Worm (Caenorhabditis elegans) whole organism, L4 larva: ENCODE data around the gene ZC317.6.
A peak's percentile ranks its signal among the peaks of the same experiment; 100 is the strongest.

ENCODE experiments used
- D1046.2 ChIP-seq: fragments of 200-800 bp; sonication (Bioruptor generic); IDR thresholded peaks from 2 replicates; pipeline ENCODE4 v1.3.6; 2022; ENCODE audit warnings: missing genetic modification characterization, missing compliant biosample characterization
- F26F4.8 ChIP-seq: fragments of 200-800 bp; sonication (Bioruptor generic); conservative IDR thresholded peaks from 2 replicates; pipeline ENCODE4 v1.3.6; 2022; ENCODE audit warnings: missing genetic modification characterization, missing compliant biosample characterization
- F44E2.7 ChIP-seq: fragments of 200-800 bp; sonication (Bioruptor generic); IDR thresholded peaks from 2 replicates; pipeline ENCODE4 v2.1.2; 2022; ENCODE audit warnings: missing genetic modification characterization, missing compliant biosample characterization
- F49E8.2 ChIP-seq: sonication (generic microtip); optimal IDR thresholded peaks from 2 replicates; lab custom pipeline; 2016; ENCODE audit warnings: missing compliant biosample characterization, mild to moderate bottlenecking, missing genetic modification characterization, borderline replicate concordance
- R02D3.7 ChIP-seq: fragments of 150-350 bp; sonication (generic microtip); optimal IDR thresholded peaks from 3 replicates; lab custom pipeline; 2014; ENCODE audit warnings: missing biosample characterization, missing genetic modification characterization
- T20F7.1 ChIP-seq: fragments of 200-800 bp; sonication (Bioruptor generic); optimal IDR thresholded peaks from 2 replicates; lab custom pipeline; 2018; ENCODE audit warnings: mild to moderate bottlenecking, missing genetic modification characterization, missing compliant biosample characterization
- Y105C5A.15 ChIP-seq: fragments of 200-800 bp; sonication (Bioruptor generic); IDR thresholded peaks from 2 replicates; pipeline ENCODE4 v1.3.6; 2022; ENCODE audit warnings: missing genetic modification characterization, missing compliant biosample characterization
- Y75B8A.6 ChIP-seq: fragments of 200-800 bp; sonication (Bioruptor generic); IDR thresholded peaks from 2 replicates; pipeline ENCODE4 v1.3.6; 2022; ENCODE audit warnings: missing genetic modification reagents, missing genetic modification characterization, missing compliant biosample characterization
- ZK546.5 ChIP-seq, 2 experiments: sonication (generic microtip); optimal IDR thresholded peaks; 2 replicates each; lab custom pipeline; 2017; ENCODE audit warnings: missing biosample characterization in 2 of 2, missing genetic modification characterization in 2 of 2
- ama-1 ChIP-seq: fragments of 150-350 bp; optimal IDR thresholded peaks from 2 replicates; lab custom pipeline; 2014; ENCODE audit warnings: inconsistent platforms, mixed read lengths
- arid-1 ChIP-seq: fragments of 200-800 bp; sonication (Bioruptor generic); conservative IDR thresholded peaks from 2 replicates; pipeline ENCODE4 v1.3.6; 2022; ENCODE audit warnings: missing genetic modification reagents, missing genetic modification characterization, missing compliant biosample characterization
- attf-4 ChIP-seq: sonication (generic microtip); optimal IDR thresholded peaks from 3 replicates; lab custom pipeline; 2017; ENCODE audit warnings: missing biosample characterization, missing genetic modification characterization
- ceh-20 ChIP-seq: fragments of 200-800 bp; sonication (Bioruptor generic); IDR thresholded peaks from 2 replicates; pipeline ENCODE4 v1.3.6; 2022; ENCODE audit warnings: missing genetic modification reagents, missing genetic modification characterization, missing compliant biosample characterization
- ceh-28 ChIP-seq: fragments of 150-350 bp; optimal IDR thresholded peaks from 2 replicates; lab custom pipeline; 2014; ENCODE audit warnings: missing biosample characterization, missing genetic modification reagents, missing genetic modification characterization
- ceh-32 ChIP-seq: sonication (generic microtip); optimal IDR thresholded peaks from 2 replicates; lab custom pipeline; 2016; ENCODE audit warnings: mild to moderate bottlenecking, missing genetic modification characterization, missing compliant biosample characterization; ENCODE audit not compliant: poor library complexity
- ceh-44 ChIP-seq: fragments of 200-800 bp; sonication (Bioruptor generic); IDR thresholded peaks from 2 replicates; pipeline ENCODE4 v1.3.6; 2022; ENCODE audit warnings: missing genetic modification reagents, missing genetic modification characterization, missing compliant biosample characterization
- ceh-82 ChIP-seq: sonication (generic microtip); optimal IDR thresholded peaks from 2 replicates; lab custom pipeline; 2017; ENCODE audit warnings: missing biosample characterization, missing genetic modification characterization
- ces-1 ChIP-seq: fragments of 150-350 bp; sonication (generic microtip); optimal IDR thresholded peaks from 4 replicates; lab custom pipeline; 2014; ENCODE audit warnings: missing biosample characterization, missing genetic modification reagents, missing genetic modification characterization
- daf-19 ChIP-seq: fragments of 200-800 bp; sonication (Bioruptor generic); conservative IDR thresholded peaks from 2 replicates; pipeline ENCODE4 v1.3.6; 2022; ENCODE audit warnings: missing genetic modification characterization, missing compliant biosample characterization
- dmd-6 ChIP-seq: fragments of 200-800 bp; sonication (Bioruptor generic); IDR thresholded peaks from 2 replicates; pipeline ENCODE4 v1.3.6; 2022; ENCODE audit warnings: missing genetic modification reagents, missing genetic modification characterization, missing compliant biosample characterization
- dmd-9 ChIP-seq: fragments of 200-800 bp; sonication (Bioruptor generic); IDR thresholded peaks from 2 replicates; pipeline ENCODE4 v1.3.6; 2022; ENCODE audit warnings: missing genetic modification reagents, missing genetic modification characterization, missing compliant biosample characterization
- dpl-1 ChIP-seq: fragments of 150-350 bp; optimal IDR thresholded peaks from 2 replicates; lab custom pipeline; 2014; ENCODE audit warnings: missing biosample characterization, missing genetic modification reagents, missing genetic modification characterization
- egl-27 ChIP-seq: sonication (generic microtip); optimal IDR thresholded peaks from 3 replicates; lab custom pipeline; 2017; ENCODE audit warnings: missing biosample characterization, missing genetic modification reagents, missing genetic modification characterization
- egl-43 ChIP-seq: fragments of 200-800 bp; sonication (Bioruptor generic); IDR thresholded peaks from 2 replicates; pipeline ENCODE4 v1.3.6; 2022; ENCODE audit warnings: missing genetic modification reagents, missing genetic modification characterization, missing compliant biosample characterization
- hif-1 ChIP-seq, 2 experiments: sonication (generic microtip); optimal IDR thresholded peaks; 2 replicates each; lab custom pipeline; 2016 to 2017; ENCODE audit warnings: missing compliant biosample characterization in 2 of 2, missing genetic modification characterization in 2 of 2, missing genetic modification reagents in 2 of 2, missing genotype in 2 of 2, mild to moderate bottlenecking in 1 of 2
- jun-1 ChIP-seq: fragments of 150-350 bp; optimal IDR thresholded peaks from 2 replicates; lab custom pipeline; 2014; ENCODE audit warnings: missing biosample characterization, missing genetic modification reagents, missing genetic modification characterization
- lim-7 ChIP-seq: fragments of 200-800 bp; sonication (Bioruptor generic); IDR thresholded peaks from 2 replicates; pipeline ENCODE4 v1.3.6; 2022; ENCODE audit warnings: missing genetic modification characterization, missing compliant biosample characterization
- lin-1 ChIP-seq: fragments of 200-800 bp; sonication (Bioruptor generic); IDR thresholded peaks from 2 replicates; pipeline ENCODE4 v1.3.6; 2022; ENCODE audit warnings: missing genetic modification reagents, missing genetic modification characterization, missing compliant biosample characterization
- lin-15B ChIP-seq: fragments of 150-350 bp; sonication (generic microtip); optimal IDR thresholded peaks from 3 replicates; lab custom pipeline; 2014; ENCODE audit warnings: missing biosample characterization, missing genetic modification characterization
- lin-38 ChIP-seq: fragments of 200-800 bp; sonication (Bioruptor generic); IDR thresholded peaks from 2 replicates; pipeline ENCODE4 v1.3.6; 2022; ENCODE audit warnings: missing genetic modification reagents, missing genetic modification characterization, missing compliant biosample characterization
- mes-2 ChIP-seq: sonication (generic microtip); optimal IDR thresholded peaks from 2 replicates; lab custom pipeline; 2016; ENCODE audit warnings: missing genotype, mild to moderate bottlenecking, missing genetic modification characterization, missing compliant biosample characterization; ENCODE audit not compliant: poor library complexity, severe bottlenecking
- mxl-2 ChIP-seq: fragments of 200-800 bp; sonication (Bioruptor generic); conservative IDR thresholded peaks from 2 replicates; pipeline ENCODE4 v1.3.6; 2022; ENCODE audit warnings: missing genetic modification reagents, missing genetic modification characterization, missing compliant biosample characterization
- mxl-3 ChIP-seq: fragments of 200-800 bp; sonication (Bioruptor generic); optimal IDR thresholded peaks from 2 replicates; lab custom pipeline; 2018; ENCODE audit warnings: mild to moderate bottlenecking, missing genetic modification characterization, missing compliant biosample characterization
- nhr-10 ChIP-seq: fragments of 150-350 bp; optimal IDR thresholded peaks from 2 replicates; lab custom pipeline; 2014; ENCODE audit warnings: missing biosample characterization, missing genetic modification characterization
- nhr-25 ChIP-seq: sonication (generic microtip); optimal IDR thresholded peaks from 2 replicates; lab custom pipeline; 2017; ENCODE audit warnings: missing genetic modification characterization, mild to moderate bottlenecking, missing compliant biosample characterization, antibody characterized with exemption, moderate library complexity, borderline replicate concordance; ENCODE audit not compliant: insufficient read depth
- nhr-77 ChIP-seq: fragments of 150-350 bp; optimal IDR thresholded peaks from 2 replicates; lab custom pipeline; 2014; ENCODE audit warnings: missing biosample characterization, missing genetic modification characterization
- pha-4 ChIP-seq, 2 experiments: fragments of 150-350 bp in 1 of 2; fragments of 200-800 bp in 1 of 2; sonication (Bioruptor generic) in 1 of 2; IDR thresholded peaks in 1 of 2; optimal IDR thresholded peaks in 1 of 2; 2 replicates each; pipeline versions ENCODE4 v1.3.6 to Lab custom; 2014 to 2022; ENCODE audit warnings: missing genetic modification characterization in 2 of 2, missing genetic modification reagents in 2 of 2, missing biosample characterization in 1 of 2, missing compliant biosample characterization in 1 of 2
- pqm-1 ChIP-seq: sonication (generic microtip); optimal IDR thresholded peaks from 2 replicates; lab custom pipeline; 2017; ENCODE audit warnings: missing biosample characterization, missing genetic modification characterization
- saeg-2 ChIP-seq: fragments of 200-800 bp; sonication (Bioruptor generic); IDR thresholded peaks from 2 replicates; pipeline ENCODE4 v1.3.6; 2022; ENCODE audit warnings: missing genetic modification reagents, missing genetic modification characterization, missing compliant biosample characterization
- sdz-12 ChIP-seq: fragments of 200-800 bp; sonication (Bioruptor generic); optimal IDR thresholded peaks from 2 replicates; lab custom pipeline; 2018; ENCODE audit warnings: mild to moderate bottlenecking, missing genetic modification characterization, missing compliant biosample characterization
- set-16 ChIP-seq: fragments of 200-800 bp; sonication (Bioruptor generic); IDR thresholded peaks from 2 replicates; pipeline ENCODE4 v1.3.6; 2022; ENCODE audit warnings: missing genetic modification reagents, missing genetic modification characterization, missing compliant biosample characterization
- skn-1 ChIP-seq: fragments of 150-350 bp; optimal IDR thresholded peaks from 2 replicates; lab custom pipeline; 2014; ENCODE audit warnings: missing biosample characterization, missing genetic modification characterization
- snpc-4 ChIP-seq: fragments of 150-350 bp; optimal IDR thresholded peaks from 2 replicates; lab custom pipeline; 2014; ENCODE audit warnings: missing biosample characterization, missing genetic modification characterization
- spr-1 ChIP-seq: sonication (generic microtip); optimal IDR thresholded peaks from 2 replicates; lab custom pipeline; 2016; ENCODE audit warnings: mild to moderate bottlenecking, missing genetic modification characterization, missing compliant biosample characterization
- unc-130 ChIP-seq: sonication (generic microtip); optimal IDR thresholded peaks from 2 replicates; lab custom pipeline; 2016; ENCODE audit warnings: missing genetic modification reagents, missing genetic modification characterization, missing compliant biosample characterization
- unc-39 ChIP-seq: sonication (generic microtip); optimal IDR thresholded peaks from 2 replicates; lab custom pipeline; 2017; ENCODE audit warnings: missing biosample characterization, missing genetic modification characterization
- vab-7 ChIP-seq: fragments of 200-800 bp; sonication (Bioruptor generic); IDR thresholded peaks from 2 replicates; pipeline ENCODE4 v1.3.6; 2022; ENCODE audit warnings: missing genetic modification reagents, missing genetic modification characterization, missing compliant biosample characterization
- zfp-2 ChIP-seq: sonication (generic microtip); optimal IDR thresholded peaks from 2 replicates; lab custom pipeline; 2016; ENCODE audit warnings: mild to moderate bottlenecking, missing genetic modification characterization, missing compliant biosample characterization
- zfp-3 ChIP-seq: fragments of 200-800 bp; sonication (Bioruptor generic); conservative IDR thresholded peaks from 2 replicates; pipeline ENCODE4 v1.3.6; 2022; ENCODE audit warnings: missing genetic modification reagents, missing genetic modification characterization, missing compliant biosample characterization
- zip-11 ChIP-seq: fragments of 200-800 bp; sonication (Bioruptor generic); IDR thresholded peaks from 2 replicates; pipeline ENCODE4 v1.3.6; 2022; ENCODE audit warnings: missing genetic modification characterization, missing compliant biosample characterization
- ztf-11 ChIP-seq: fragments of 150-350 bp; optimal IDR thresholded peaks from 2 replicates; lab custom pipeline; 2014; ENCODE audit warnings: missing biosample characterization, missing genetic modification characterization

The ZC317.6 gene

DNA sequence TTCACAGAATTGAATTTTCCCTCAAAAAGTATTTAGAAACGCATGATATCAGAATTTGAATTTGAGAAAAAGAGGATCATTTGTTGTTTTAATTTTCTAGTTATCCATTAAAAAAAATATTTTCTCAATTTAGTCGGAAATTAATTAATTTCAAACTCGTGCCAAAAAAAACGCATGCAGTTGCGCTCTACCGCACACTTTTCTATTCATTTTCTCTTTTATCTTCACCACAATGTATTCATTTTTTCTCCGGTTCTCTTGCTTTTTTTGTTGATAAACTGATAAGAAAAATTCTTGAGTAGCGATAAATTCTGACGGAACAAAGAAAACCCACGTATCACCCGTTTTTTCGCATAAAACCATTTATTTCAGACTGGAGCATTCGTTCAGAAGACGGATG, 35.4 kb downstream of the ZC317.6 start, which contains the start of gene acl-6 (continued):
- TF ChIP-seq lin-1 (GFP tag; lab: Robert Waterston, UW) (0 out of 2 replicates have a peak, but pooled peaks have one; percentile 34), Y105C5A.15 (no peak), arid-1 (GFP tag; lab: Robert Waterston, UW) (no peak), F49E8.2 (tag; lab: Kevin White, UChicago) (no peak), skn-1 (tag; lab: Kevin White, UChicago) (no peak), dmd-6 (GFP tag; lab: Robert Waterston, UW) (peak; percentile 90), sdz-12 (GFP tag; lab: Kevin White, UChicago) (no peak), mxl-2 (GFP tag; lab: Robert Waterston, UW) (no peak), ceh-32 (tag; lab: Kevin White, UChicago) (no peak), ces-1 (no peak), D1046.2 (GFP tag; lab: Robert Waterston, UW) (no peak), pqm-1 (tag; lab: Kevin White, UChicago) (peak; percentile 99), daf-19 (GFP tag; lab: Robert Waterston, UW) (no peak), hif-1 (tag; optimal IDR thresholded peaks at IDR 0.05; lab: Kevin White, UChicago) (no peak), ceh-28 (no peak), lin-38 (GFP tag; lab: Robert Waterston, UW) (peak; percentile 97), F26F4.8 (GFP tag; lab: Robert Waterston, UW) (no peak), zfp-2 (tag; lab: Kevin White, UChicago) (no peak), saeg-2 (no peak), zfp-3 (GFP tag; lab: Robert Waterston, UW) (no peak), R02D3.7 (tag; lab: Kevin White, UChicago) (no peak), nhr-25 (tag; lab: Kevin White, UChicago) (no peak), nhr-77 (peak; percentile 95), egl-27 (tag; lab: Kevin White, UChicago) (no peak), vab-7 (GFP tag; lab: Robert Waterston, UW) (no peak), nhr-10 (tag; lab: Kevin White, UChicago) (no peak), mes-2 (tag; lab: Kevin White, UChicago) (peak; percentile 79), attf-4 (no peak), dpl-1 (GFP tag; lab: Kevin White, UChicago) (peak; percentile 90), ceh-20 (GFP tag; lab: Robert Waterston, UW) (0 out of 2 replicates have a peak, but pooled peaks have one; percentile 31), snpc-4 (tag; lab: Kevin White, UChicago) (no peak), spr-1 (no peak), T20F7.1 (GFP tag; lab: Kevin White, UChicago) (no peak), jun-1 (no peak), Y75B8A.6 (GFP tag; lab: Robert Waterston, UW) (no peak), egl-43 (GFP tag; lab: Robert Waterston, UW) (no peak), ama-1 (no peak), lin-15B (no peak), unc-130 (GFP tag; lab: Kevin White, UChicago) (no peak), unc-39 (tag; lab: Kevin White, UChicago) (no peak), zip-11 (GFP tag; lab: Robert Waterston, UW) (no peak), lim-7 (no peak), ZK546.5 (tag; optimal IDR thresholded peaks at IDR 0.05; lab: Kevin White, UChicago) (no peak), dmd-9 (GFP tag; lab: Robert Waterston, UW) (no peak), pha-4 (GFP tag; IDR thresholded peaks at IDR 0.05; lab: Robert Waterston, UW) (no peak), pha-4 (tag; optimal IDR thresholded peaks at IDR 0.05; lab: Kevin White, UChicago) (peak; percentile 14), ceh-44 (GFP tag; lab: Robert Waterston, UW) (no peak), ceh-82 (tag; lab: Kevin White, UChicago) (no peak), set-16 (GFP tag; lab: Robert Waterston, UW) (no peak), mxl-3 (GFP tag; lab: Kevin White, UChicago) (peak; percentile 67), ztf-11 (tag; lab: Kevin White, UChicago) (no peak), F44E2.7 (no peak)
